Fruit fly (Drosophila melanogaster): ENCODE results near the gene Nuak.
A peak's percentile ranks its signal among the peaks of the same experiment; 100 is the strongest.

Gene Nuak

DNA sequence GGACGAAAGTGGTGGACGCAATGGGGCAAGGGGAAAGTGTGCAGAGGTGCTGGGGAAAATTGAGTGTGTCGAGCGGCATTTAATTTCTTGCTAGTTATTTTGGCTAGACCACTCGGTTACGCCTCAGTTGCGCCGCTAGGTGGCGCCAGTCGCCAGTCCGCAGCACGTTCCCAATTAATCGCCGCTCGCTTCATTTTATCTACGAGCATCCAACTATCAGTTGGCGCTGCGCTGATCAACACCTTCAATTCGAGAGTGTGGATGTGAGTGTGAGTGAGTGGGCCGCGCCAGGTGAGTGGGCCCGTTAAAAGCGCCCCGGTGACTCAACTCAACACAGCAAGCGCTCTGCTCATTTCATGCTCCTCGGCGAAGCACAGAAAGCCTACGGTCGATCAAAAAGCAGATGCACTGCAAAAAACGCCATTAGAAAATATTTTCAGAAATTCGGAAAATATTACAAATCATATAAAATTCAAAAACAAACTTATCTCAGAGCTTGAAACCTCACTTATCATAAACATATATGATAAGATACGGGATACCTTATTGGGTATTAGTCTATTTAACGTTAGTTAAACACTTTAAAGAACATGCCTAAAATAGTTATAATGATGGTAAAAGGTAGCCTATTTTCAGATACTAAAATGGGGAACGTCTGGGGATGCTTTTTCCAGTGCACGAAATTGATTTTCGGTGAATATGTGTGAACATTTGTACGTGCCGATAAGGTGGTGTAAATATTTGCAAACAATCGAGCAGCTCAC lies 4.2 kb downstream of the Nuak start (continued):
- TF ChIP-seq CG7271 (tag; optimal IDR thresholded peaks at IDR 0.05) (no peak), ap (GFP tag; IDR thresholded peaks at IDR 0.05) (peak; percentile 46; the same call in 1 of the 2 replicates), vfl (GFP tag; optimal IDR thresholded peaks at IDR 0.05) (peak; percentile 47), CG12219 (GFP tag; optimal IDR thresholded peaks at IDR 0.05) (peak; percentile 76), pnt (GFP tag; optimal IDR thresholded peaks at IDR 0.05) (peak; percentile 79), NfI (GFP tag; optimal IDR thresholded peaks at IDR 0.05) (peak; percentile 87), Doc3 (GFP tag; IDR thresholded peaks at IDR 0.05; ENCODE audit: partially characterized antibody) (no peak), Chrac-16 (GFP tag; optimal IDR thresholded peaks at IDR 0.05) (peak; percentile 68), YL-1 (GFP tag; optimal IDR thresholded peaks at IDR 0.05) (peak; percentile 19), CG8359 (GFP tag; optimal IDR thresholded peaks at IDR 0.05; ENCODE audit: borderline replicate concordance) (peak; percentile 39), HLH3B (GFP tag; IDR thresholded peaks at IDR 0.05) (peak; percentile 76), CG3065 (GFP tag; optimal IDR thresholded peaks at IDR 0.05) (no peak), hb (GFP tag; IDR thresholded peaks at IDR 0.05; ENCODE audit: partially characterized antibody) (no peak), CG3407 (GFP tag; optimal IDR thresholded peaks at IDR 0.05) (peak; percentile 59), CG17359 (tag; optimal IDR thresholded peaks at IDR 0.05) (peak; percentile 85), exex (tag; optimal IDR thresholded peaks at IDR 0.05) (peak; percentile 80), lov (optimal IDR thresholded peaks at IDR 0.05) (no peak), lov (GFP tag; IDR thresholded peaks at IDR 0.05) (no peak), CG9609 (GFP tag; optimal IDR thresholded peaks at IDR 0.05) (peak; percentile 84), CG8765 (GFP tag; IDR thresholded peaks at IDR 0.05) (no peak; the same call in 1 of the 2 replicates), zf30C (GFP tag; optimal IDR thresholded peaks at IDR 0.05) (peak; percentile 68), danr (GFP tag; IDR thresholded peaks at IDR 0.05) (peak; percentile 54; the same call in 1 of the 2 replicates), H15 (GFP tag; IDR thresholded peaks at IDR 0.05) (peak; percentile 44; the same call in 1 of the 3 replicates), cad (GFP tag; optimal IDR thresholded peaks at IDR 0.05) (no peak), CG1792 (GFP tag; optimal IDR thresholded peaks at IDR 0.05) (peak; percentile 72), prd (optimal IDR thresholded peaks at IDR 0.05) (no peak), prd (GFP tag; IDR thresholded peaks at IDR 0.05) (peak; percentile 78), CG14965 (GFP tag; optimal IDR thresholded peaks at IDR 0.05; ENCODE audit: borderline replicate concordance) (no peak), HLHmδ (GFP tag; optimal IDR thresholded peaks at IDR 0.05) (no peak)

DNA sequence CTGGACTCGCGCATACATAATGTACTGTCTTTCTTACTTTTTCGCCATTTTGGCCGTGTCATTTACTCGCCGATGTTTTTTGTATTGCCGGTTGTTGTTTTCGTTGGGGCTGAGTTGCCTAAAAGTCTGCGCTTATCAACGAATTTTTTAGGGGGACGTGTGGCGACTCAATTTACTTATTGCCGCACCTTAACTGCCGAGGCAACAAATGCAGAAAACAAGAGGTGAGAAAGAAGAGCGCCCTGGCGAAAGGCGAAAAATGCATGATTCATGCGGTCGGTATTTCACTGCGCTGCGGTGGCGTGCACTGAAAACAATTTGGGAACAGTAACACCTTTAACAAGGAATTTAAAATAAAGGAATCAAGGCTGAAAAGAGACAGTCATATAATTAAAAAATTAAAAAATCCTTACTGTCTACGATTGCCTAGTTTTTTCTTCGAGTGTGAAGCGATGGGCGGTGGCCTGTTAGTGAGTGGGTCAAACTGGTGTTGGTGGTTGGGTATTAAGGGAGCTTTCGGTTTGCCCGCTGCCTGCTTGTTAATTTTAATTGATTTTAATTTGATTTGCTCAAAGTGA lies 4.8 kb downstream of the Nuak start:
- TF ChIP-seq CG10654 (GFP tag; optimal IDR thresholded peaks at IDR 0.05) (peak; percentile 30), sima (GFP tag; optimal IDR thresholded peaks at IDR 0.05) (no peak), row (GFP tag; IDR thresholded peaks at IDR 0.05) (peak; percentile 72), Sox100B (GFP tag; optimal IDR thresholded peaks at IDR 0.05) (peak; percentile 9), fd64A (GFP tag; optimal IDR thresholded peaks at IDR 0.05) (no peak), abd-A (tag; optimal IDR thresholded peaks at IDR 0.05) (no peak), gcm (GFP tag; optimal IDR thresholded peaks at IDR 0.05) (peak; percentile 18), Dll (GFP tag; IDR thresholded peaks at IDR 0.05; ENCODE audit: partially characterized antibody) (no peak), Drgx (GFP tag; IDR thresholded peaks at IDR 0.05) (peak; percentile 85), tup (GFP tag; optimal IDR thresholded peaks at IDR 0.05) (peak; percentile 24), prd (optimal IDR thresholded peaks at IDR 0.05) (no peak), prd (GFP tag; IDR thresholded peaks at IDR 0.05) (peak; percentile 83), Sox102F (GFP tag; optimal IDR thresholded peaks at IDR 0.05) (peak; percentile 82), CG14667 (GFP tag; IDR thresholded peaks at IDR 0.05) (peak; percentile 77), Ravus (GFP tag; IDR thresholded peaks at IDR 0.05) (peak; percentile 53), CG10431 (GFP tag; optimal IDR thresholded peaks at IDR 0.05) (no peak), ken (GFP tag; IDR thresholded peaks at IDR 0.05) (peak; percentile 84), nerfin-2 (GFP tag; IDR thresholded peaks at IDR 0.05; ENCODE audit: partially characterized antibody) (no peak), CkIIα-i1 (GFP tag; IDR thresholded peaks at IDR 0.05) (0 out of 2 replicates have a peak, but pooled peaks have one; percentile 10), lov (optimal IDR thresholded peaks at IDR 0.05) (no peak), lov (GFP tag; IDR thresholded peaks at IDR 0.05) (peak; percentile 61; the same call in 1 of the 3 replicates), corto (GFP tag; optimal IDR thresholded peaks at IDR 0.05) (peak; percentile 40), ash1 (GFP tag; optimal IDR thresholded peaks at IDR 0.05) (no peak), HmgD (GFP tag; optimal IDR thresholded peaks at IDR 0.05) (no peak)

Data from whole organism, embryonic.